Worm (Caenorhabditis elegans) whole organism, L4 larva: ENCODE results near the gene srg-41.

ENCODE experiments used
- F10B5.3 ChIP-seq: sonication (generic microtip); optimal IDR thresholded peaks from 2 replicates; lab custom pipeline; 2016; ENCODE audit warnings: mild to moderate bottlenecking, missing genetic modification characterization, missing compliant biosample characterization
- F37D6.2 ChIP-seq: sonication (generic microtip); optimal IDR thresholded peaks from 2 replicates; lab custom pipeline; 2016; ENCODE audit warnings: mild to moderate bottlenecking, missing genetic modification characterization, missing compliant biosample characterization
- F44E2.7 ChIP-seq: fragments of 200-800 bp; sonication (Bioruptor generic); IDR thresholded peaks from 2 replicates; pipeline ENCODE4 v2.1.2; 2022; ENCODE audit warnings: missing genetic modification characterization, missing compliant biosample characterization
- F49E8.2 ChIP-seq: sonication (generic microtip); optimal IDR thresholded peaks from 2 replicates; lab custom pipeline; 2016; ENCODE audit warnings: missing compliant biosample characterization, mild to moderate bottlenecking, missing genetic modification characterization, borderline replicate concordance
- R02D3.7 ChIP-seq: fragments of 150-350 bp; sonication (generic microtip); optimal IDR thresholded peaks from 3 replicates; lab custom pipeline; 2014; ENCODE audit warnings: missing biosample characterization, missing genetic modification characterization
- T20F7.1 ChIP-seq: fragments of 200-800 bp; sonication (Bioruptor generic); optimal IDR thresholded peaks from 2 replicates; lab custom pipeline; 2018; ENCODE audit warnings: mild to moderate bottlenecking, missing genetic modification characterization, missing compliant biosample characterization
- Y105C5A.15 ChIP-seq: fragments of 200-800 bp; sonication (Bioruptor generic); IDR thresholded peaks from 2 replicates; pipeline ENCODE4 v1.3.6; 2022; ENCODE audit warnings: missing genetic modification characterization, missing compliant biosample characterization
- Y48G9A.11 ChIP-seq: fragments of 200-800 bp; sonication (Bioruptor generic); IDR thresholded peaks from 2 replicates; pipeline ENCODE4 v1.3.6; 2022; ENCODE audit warnings: missing genetic modification reagents, missing genetic modification characterization, missing compliant biosample characterization
- ZK546.5 ChIP-seq, 2 experiments: sonication (generic microtip); optimal IDR thresholded peaks; 2 replicates each; lab custom pipeline; 2017; ENCODE audit warnings: missing biosample characterization in 2 of 2, missing genetic modification characterization in 2 of 2
- aha-1 ChIP-seq: fragments of 150-350 bp; peaks from one replicate; lab custom pipeline; 2014; ENCODE audit warnings: missing biosample characterization, missing genetic modification characterization
- ceh-32 ChIP-seq: sonication (generic microtip); optimal IDR thresholded peaks from 2 replicates; lab custom pipeline; 2016; ENCODE audit warnings: mild to moderate bottlenecking, missing genetic modification characterization, missing compliant biosample characterization; ENCODE audit not compliant: poor library complexity
- ceh-62 ChIP-seq: sonication (generic microtip); optimal IDR thresholded peaks from 2 replicates; lab custom pipeline; 2017; ENCODE audit warnings: missing biosample characterization, missing genetic modification characterization
- cey-2 ChIP-seq: sonication (generic microtip); optimal IDR thresholded peaks from 3 replicates; lab custom pipeline; 2017; ENCODE audit warnings: missing genetic modification characterization, mild to moderate bottlenecking, missing compliant biosample characterization, antibody characterized with exemption, borderline replicate concordance; ENCODE audit not compliant: insufficient read depth
- ctbp-1 ChIP-seq: fragments of 200-800 bp; sonication (Bioruptor generic); IDR thresholded peaks from 2 replicates; pipeline ENCODE4 v1.3.6; 2022; ENCODE audit warnings: missing genetic modification reagents, missing genetic modification characterization, missing compliant biosample characterization
- daf-16 ChIP-seq, 3 experiments: sonication (generic microtip); optimal IDR thresholded peaks; 2 replicates each; lab custom pipeline; 2016 to 2017; ENCODE audit warnings: missing genetic modification characterization in 3 of 3, missing genetic modification reagents in 3 of 3, mild to moderate bottlenecking in 2 of 3, missing compliant biosample characterization in 2 of 3, missing biosample characterization in 1 of 3, moderate library complexity in 1 of 3
- daf-19 ChIP-seq: fragments of 200-800 bp; sonication (Bioruptor generic); conservative IDR thresholded peaks from 2 replicates; pipeline ENCODE4 v1.3.6; 2022; ENCODE audit warnings: missing genetic modification characterization, missing compliant biosample characterization
- daf-8 ChIP-seq: fragments of 200-800 bp; sonication (Bioruptor generic); IDR thresholded peaks from 2 replicates; pipeline ENCODE4 v1.3.6; 2022; ENCODE audit warnings: missing genetic modification characterization, missing compliant biosample characterization
- dmd-6 ChIP-seq: fragments of 200-800 bp; sonication (Bioruptor generic); IDR thresholded peaks from 2 replicates; pipeline ENCODE4 v1.3.6; 2022; ENCODE audit warnings: missing genetic modification reagents, missing genetic modification characterization, missing compliant biosample characterization
- dmd-8 ChIP-seq: fragments of 200-800 bp; sonication (Bioruptor generic); IDR thresholded peaks from 2 replicates; pipeline ENCODE4 v1.3.6; 2022; ENCODE audit warnings: missing genetic modification characterization, missing compliant biosample characterization
- dpl-1 ChIP-seq: fragments of 150-350 bp; optimal IDR thresholded peaks from 2 replicates; lab custom pipeline; 2014; ENCODE audit warnings: missing biosample characterization, missing genetic modification reagents, missing genetic modification characterization
- duxl-1 ChIP-seq: sonication (generic microtip); optimal IDR thresholded peaks from 2 replicates; lab custom pipeline; 2016; ENCODE audit warnings: mild to moderate bottlenecking, missing genetic modification characterization, moderate library complexity, missing compliant biosample characterization; ENCODE audit not compliant: poor library complexity
- fkh-10 ChIP-seq: fragments of 150-350 bp; optimal IDR thresholded peaks from 2 replicates; lab custom pipeline; 2014; ENCODE audit warnings: missing biosample characterization, missing genetic modification reagents, missing genetic modification characterization
- hif-1 ChIP-seq, 2 experiments: sonication (generic microtip); optimal IDR thresholded peaks; 2 replicates each; lab custom pipeline; 2016 to 2017; ENCODE audit warnings: missing compliant biosample characterization in 2 of 2, missing genetic modification characterization in 2 of 2, missing genetic modification reagents in 2 of 2, missing genotype in 2 of 2, mild to moderate bottlenecking in 1 of 2
- hmg-1.1 ChIP-seq: fragments of 200-800 bp; sonication (Bioruptor generic); IDR thresholded peaks from 2 replicates; pipeline ENCODE4 v1.3.6; 2022; ENCODE audit warnings: missing genetic modification reagents, missing genetic modification characterization, missing compliant biosample characterization
- lim-7 ChIP-seq: fragments of 200-800 bp; sonication (Bioruptor generic); IDR thresholded peaks from 2 replicates; pipeline ENCODE4 v1.3.6; 2022; ENCODE audit warnings: missing genetic modification characterization, missing compliant biosample characterization
- lin-13 ChIP-seq: fragments of 150-350 bp; optimal IDR thresholded peaks from 2 replicates; lab custom pipeline; 2014; ENCODE audit warnings: missing biosample characterization, missing genetic modification reagents, missing genetic modification characterization
- lin-38 ChIP-seq: fragments of 200-800 bp; sonication (Bioruptor generic); IDR thresholded peaks from 2 replicates; pipeline ENCODE4 v1.3.6; 2022; ENCODE audit warnings: missing genetic modification reagents, missing genetic modification characterization, missing compliant biosample characterization
- lsy-2 ChIP-seq, 2 experiments: fragments of 150-350 bp in 1 of 2; sonication (generic microtip) in 1 of 2; optimal IDR thresholded peaks; 2 replicates each; lab custom pipeline; 2014 to 2017; ENCODE audit warnings: missing biosample characterization in 2 of 2, missing genetic modification characterization in 2 of 2
- madf-9 ChIP-seq: fragments of 200-800 bp; sonication (Bioruptor generic); conservative IDR thresholded peaks from 2 replicates; pipeline ENCODE4 v1.3.6; 2022; ENCODE audit warnings: missing genetic modification reagents, missing genetic modification characterization, missing compliant biosample characterization
- mes-2 ChIP-seq: sonication (generic microtip); optimal IDR thresholded peaks from 2 replicates; lab custom pipeline; 2016; ENCODE audit warnings: missing genotype, mild to moderate bottlenecking, missing genetic modification characterization, missing compliant biosample characterization; ENCODE audit not compliant: poor library complexity, severe bottlenecking
- mxl-2 ChIP-seq: fragments of 200-800 bp; sonication (Bioruptor generic); conservative IDR thresholded peaks from 2 replicates; pipeline ENCODE4 v1.3.6; 2022; ENCODE audit warnings: missing genetic modification reagents, missing genetic modification characterization, missing compliant biosample characterization
- mxl-3 ChIP-seq: fragments of 200-800 bp; sonication (Bioruptor generic); optimal IDR thresholded peaks from 2 replicates; lab custom pipeline; 2018; ENCODE audit warnings: mild to moderate bottlenecking, missing genetic modification characterization, missing compliant biosample characterization
- nhr-10 ChIP-seq: fragments of 150-350 bp; optimal IDR thresholded peaks from 2 replicates; lab custom pipeline; 2014; ENCODE audit warnings: missing biosample characterization, missing genetic modification characterization
- nhr-11 ChIP-seq: fragments of 150-350 bp; optimal IDR thresholded peaks from 2 replicates; lab custom pipeline; 2014; ENCODE audit warnings: missing biosample characterization, missing genetic modification characterization
- nhr-25 ChIP-seq: sonication (generic microtip); optimal IDR thresholded peaks from 2 replicates; lab custom pipeline; 2017; ENCODE audit warnings: missing genetic modification characterization, mild to moderate bottlenecking, missing compliant biosample characterization, antibody characterized with exemption, moderate library complexity, borderline replicate concordance; ENCODE audit not compliant: insufficient read depth
- nhr-42 ChIP-seq: fragments of 200-800 bp; sonication (Bioruptor generic); IDR thresholded peaks from 2 replicates; pipeline ENCODE4 v1.3.6; 2022; ENCODE audit warnings: missing genetic modification characterization, missing compliant biosample characterization
- nhr-48 ChIP-seq: sonication (generic microtip); optimal IDR thresholded peaks from 2 replicates; lab custom pipeline; 2016; ENCODE audit warnings: mild to moderate bottlenecking, missing genetic modification characterization, missing compliant biosample characterization
- php-3 ChIP-seq: fragments of 200-800 bp; sonication (Bioruptor generic); IDR thresholded peaks from 2 replicates; pipeline ENCODE4 v1.3.6; 2022; ENCODE audit warnings: missing genetic modification reagents, missing genetic modification characterization, missing compliant biosample characterization
- rbr-2 ChIP-seq: sonication (generic microtip); optimal IDR thresholded peaks from 2 replicates; lab custom pipeline; 2016; ENCODE audit warnings: missing genotype, missing genetic modification characterization, missing compliant biosample characterization
- sdz-12 ChIP-seq: fragments of 200-800 bp; sonication (Bioruptor generic); optimal IDR thresholded peaks from 2 replicates; lab custom pipeline; 2018; ENCODE audit warnings: mild to moderate bottlenecking, missing genetic modification characterization, missing compliant biosample characterization
- skn-1 ChIP-seq: fragments of 150-350 bp; optimal IDR thresholded peaks from 2 replicates; lab custom pipeline; 2014; ENCODE audit warnings: missing biosample characterization, missing genetic modification characterization
- tag-97 ChIP-seq: fragments of 200-800 bp; sonication (Bioruptor generic); IDR thresholded peaks from 2 replicates; pipeline ENCODE4 v1.3.6; 2022; ENCODE audit warnings: missing genetic modification characterization, missing compliant biosample characterization
- unc-130 ChIP-seq: sonication (generic microtip); optimal IDR thresholded peaks from 2 replicates; lab custom pipeline; 2016; ENCODE audit warnings: missing genetic modification reagents, missing genetic modification characterization, missing compliant biosample characterization
- vab-7 ChIP-seq: fragments of 200-800 bp; sonication (Bioruptor generic); IDR thresholded peaks from 2 replicates; pipeline ENCODE4 v1.3.6; 2022; ENCODE audit warnings: missing genetic modification reagents, missing genetic modification characterization, missing compliant biosample characterization
- zag-1 ChIP-seq: fragments of 150-350 bp; optimal IDR thresholded peaks from 2 replicates; lab custom pipeline; 2014; ENCODE audit warnings: missing biosample characterization, missing genetic modification characterization
- zfp-2 ChIP-seq: sonication (generic microtip); optimal IDR thresholded peaks from 2 replicates; lab custom pipeline; 2016; ENCODE audit warnings: mild to moderate bottlenecking, missing genetic modification characterization, missing compliant biosample characterization
- zfp-3 ChIP-seq: fragments of 200-800 bp; sonication (Bioruptor generic); conservative IDR thresholded peaks from 2 replicates; pipeline ENCODE4 v1.3.6; 2022; ENCODE audit warnings: missing genetic modification reagents, missing genetic modification characterization, missing compliant biosample characterization
- zip-2 ChIP-seq: fragments of 150-350 bp; optimal IDR thresholded peaks from 2 replicates; lab custom pipeline; 2014; ENCODE audit warnings: missing biosample characterization, missing genetic modification characterization
- ztf-7 ChIP-seq: fragments of 150-350 bp; optimal IDR thresholded peaks from 2 replicates; lab custom pipeline; 2014; ENCODE audit warnings: missing biosample characterization, missing genetic modification characterization

srg-41 gene

ce11 chrV:11123817-11124337 is 37.8 kb downstream of the srg-41 start, which contains the start of the genes atp-5 and lmtr-3:
atp-5 (minus strand) TSS chrV:11123867.
lmtr-3 (plus strand) TSS chrV:11124186.
- TF ChIP-seq unc-130 (GFP tag; lab: Kevin White, UChicago) (peak; percentile 96), nhr-10 (tag; lab: Kevin White, UChicago) (no peak), rbr-2 (peak; percentile 57), zfp-2 (no peak), daf-16 (GFP tag; optimal IDR thresholded peaks at IDR 0.05; lab: Kevin White, UChicago) (no peak), daf-16 (tag; optimal IDR thresholded peaks at IDR 0.05; lab: Kevin White, UChicago) (peak; percentile 47), F49E8.2 (tag; lab: Kevin White, UChicago) (peak; percentile 9), F10B5.3 (tag; lab: Kevin White, UChicago) (no peak), skn-1 (tag; lab: Kevin White, UChicago) (no peak), nhr-11 (tag; lab: Kevin White, UChicago) (no peak), daf-8 (GFP tag; lab: Robert Waterston, UW) (no peak), tag-97 (GFP tag; lab: Robert Waterston, UW) (0 out of 2 replicates have a peak, but pooled peaks have one; percentile 23), ZK546.5 (tag; optimal IDR thresholded peaks at IDR 0.05; lab: Kevin White, UChicago) (no peak), cey-2 (no peak), Y105C5A.15 (no peak), aha-1 (tag; lab: Kevin White, UChicago) (peak; percentile 16), nhr-42 (GFP tag; lab: Robert Waterston, UW) (peak; percentile 62; the same call in 1 of the 2 replicates), zip-2 (tag; lab: Kevin White, UChicago) (no peak), nhr-25 (tag; lab: Kevin White, UChicago) (peak; percentile 52), ztf-7 (tag; lab: Kevin White, UChicago) (no peak), vab-7 (no peak; the same call in none of the 2 replicates), dmd-6 (GFP tag; lab: Robert Waterston, UW) (peak; percentile 85), mxl-3 (peak; percentile 76), T20F7.1 (GFP tag; lab: Kevin White, UChicago) (peak; percentile 68), ceh-32 (no peak), madf-9 (GFP tag; lab: Robert Waterston, UW) (no peak; the same call in 1 of the 2 replicates), dmd-8 (GFP tag; lab: Robert Waterston, UW) (no peak), Y48G9A.11 (GFP tag; lab: Robert Waterston, UW) (peak; percentile 43; the same call in 1 of the 2 replicates), R02D3.7 (no peak), daf-19 (GFP tag; lab: Robert Waterston, UW) (no peak), duxl-1 (tag; lab: Kevin White, UChicago) (peak; percentile 31), F37D6.2 (tag; lab: Kevin White, UChicago) (no peak), mxl-2 (GFP tag; lab: Robert Waterston, UW) (no peak), ctbp-1 (GFP tag; lab: Robert Waterston, UW) (peak; percentile 20; the same call in 1 of the 2 replicates), F44E2.7 (GFP tag; lab: Robert Waterston, UW) (no peak), zfp-3 (GFP tag; lab: Robert Waterston, UW) (0 out of 2 replicates have a peak, but pooled peaks have one; percentile 12), hmg-1.1 (no peak), nhr-48 (tag; lab: Kevin White, UChicago) (peak; percentile 50), dpl-1 (GFP tag; lab: Kevin White, UChicago) (peak; percentile 70), php-3 (GFP tag; lab: Robert Waterston, UW) (no peak), zag-1 (tag; lab: Kevin White, UChicago) (no peak), mes-2 (tag; lab: Kevin White, UChicago) (peak; percentile 99), lin-13 (GFP tag; lab: Kevin White, UChicago) (peak; percentile 43), ceh-62 (tag; lab: Kevin White, UChicago) (no peak), lin-38 (GFP tag; lab: Robert Waterston, UW) (peak; percentile 76), lim-7 (no peak), hif-1 (tag; optimal IDR thresholded peaks at IDR 0.05; lab: Kevin White, UChicago) (peak in 1 of 2 experiments; percentile 91), sdz-12 (GFP tag; lab: Kevin White, UChicago) (no peak), fkh-10 (GFP tag; lab: Kevin White, UChicago) (no peak), lsy-2 (tag; optimal IDR thresholded peaks at IDR 0.05; lab: Kevin White, UChicago) (peak in 1 of 2 experiments; percentile 67)
